Fruit fly (Drosophila melanogaster) whole organism, prepupa: ENCODE data around the gene ImpE1.

Source experiments
- CG11294 ChIP-seq: fragments of 200-800 bp; sonication (Bioruptor generic); IDR thresholded peaks from 2 replicates; pipeline ENCODE4 v1.3.6; 2022; ENCODE audit warnings: missing biosample characterization, missing genetic modification characterization
- CG15336 ChIP-seq: fragments of 200-800 bp; sonication (Bioruptor generic); IDR thresholded peaks from 2 replicates; pipeline ENCODE4 v1.3.6; 2022; ENCODE audit warnings: missing biosample characterization, missing genetic modification characterization
- CG1621 ChIP-seq: fragments of 200-800 bp; sonication (Bioruptor generic); optimal IDR thresholded peaks from 3 replicates; lab custom pipeline; 2018; ENCODE audit warnings: missing biosample characterization, mild to moderate bottlenecking, missing genetic modification characterization
- CG3032 ChIP-seq: fragments of 200-800 bp; optimal IDR thresholded peaks from 2 replicates; lab custom pipeline; 2019; ENCODE audit warnings: missing biosample characterization, mild to moderate bottlenecking, missing genetic modification characterization, moderate library complexity
- CG32006 ChIP-seq: fragments of 200-800 bp; sonication (Bioruptor generic); optimal IDR thresholded peaks from 3 replicates; lab custom pipeline; 2017; ENCODE audit warnings: missing biosample characterization, mild to moderate bottlenecking, missing genetic modification characterization
- CG34406 ChIP-seq: fragments of 200-800 bp; sonication (Bioruptor generic); optimal IDR thresholded peaks from 3 replicates; lab custom pipeline; 2016; ENCODE audit warnings: missing biosample characterization, missing genetic modification characterization
- CG3919 ChIP-seq: fragments of 200-800 bp; sonication (Bioruptor generic); optimal IDR thresholded peaks from 3 replicates; lab custom pipeline; 2016; ENCODE audit warnings: missing biosample characterization, missing genetic modification characterization
- CG6163 ChIP-seq: fragments of 200-800 bp; sonication (Bioruptor generic); IDR thresholded peaks from 3 replicates; pipeline ENCODE4 v1.3.6; 2022; ENCODE audit warnings: missing biosample characterization, missing genetic modification characterization
- CG6792 ChIP-seq: fragments of 200-800 bp; sonication (Bioruptor generic); optimal IDR thresholded peaks from 3 replicates; lab custom pipeline; 2016; ENCODE audit warnings: missing biosample characterization, missing genetic modification characterization
- CG6808 ChIP-seq: fragments of 200-800 bp; sonication (Bioruptor generic); optimal IDR thresholded peaks from 3 replicates; lab custom pipeline; 2017; ENCODE audit warnings: missing biosample characterization, missing genetic modification characterization, mild to moderate bottlenecking, moderate library complexity, missing genetic modification reagents
- CG6854 ChIP-seq: fragments of 200-800 bp; sonication (Bioruptor generic); optimal IDR thresholded peaks from 2 replicates; lab custom pipeline; 2017; ENCODE audit warnings: missing biosample characterization, mild to moderate bottlenecking, missing genetic modification characterization
- CG8119 ChIP-seq: fragments of 200-800 bp; sonication (Bioruptor generic); IDR thresholded peaks from 3 replicates; pipeline ENCODE4 v1.3.6; 2022; ENCODE audit warnings: missing biosample characterization, missing genetic modification characterization
- CG8319 ChIP-seq: fragments of 200-800 bp; sonication (Bioruptor generic); optimal IDR thresholded peaks from 3 replicates; lab custom pipeline; 2016; ENCODE audit warnings: missing biosample characterization, missing genetic modification characterization
- CG8632 ChIP-seq: fragments of 200-800 bp; sonication (Bioruptor generic); optimal IDR thresholded peaks from 3 replicates; lab custom pipeline; 2016; ENCODE audit warnings: missing biosample characterization, missing genetic modification characterization
- CG9139 ChIP-seq: fragments of 200-800 bp; sonication (Bioruptor generic); optimal IDR thresholded peaks from 3 replicates; lab custom pipeline; 2017; ENCODE audit warnings: missing biosample characterization, mild to moderate bottlenecking, missing genetic modification characterization
- Eip75B ChIP-seq: fragments of 200-800 bp; sonication (Bioruptor generic); optimal IDR thresholded peaks from 3 replicates; lab custom pipeline; 2016; ENCODE audit warnings: missing biosample characterization, missing genetic modification characterization
- Eip78C ChIP-seq: fragments of 200-800 bp; sonication (Bioruptor generic); peaks from one replicate; lab custom pipeline; 2016; ENCODE audit warnings: missing biosample characterization, missing genetic modification characterization
- Eip93F ChIP-seq: fragments of 200-800 bp; sonication (Bioruptor generic); optimal IDR thresholded peaks from 2 replicates; lab custom pipeline; 2016; ENCODE audit warnings: missing biosample characterization, mild to moderate bottlenecking, missing genetic modification characterization
- Ets21C ChIP-seq: fragments of 200-800 bp; sonication (Bioruptor generic); optimal IDR thresholded peaks from 3 replicates; lab custom pipeline; 2016; ENCODE audit warnings: missing biosample characterization, missing genetic modification characterization
- Ets96B ChIP-seq: fragments of 200-800 bp; optimal IDR thresholded peaks from 2 replicates; lab custom pipeline; 2019; ENCODE audit warnings: missing biosample characterization, mild to moderate bottlenecking, missing genetic modification characterization, moderate library complexity
- Hr38 ChIP-seq: sonication (Bioruptor generic); optimal IDR thresholded peaks from 2 replicates; lab custom pipeline; 2016; ENCODE audit warnings: missing biosample characterization, missing genetic modification characterization
- Lpt ChIP-seq: fragments of 200-800 bp; sonication (Bioruptor generic); optimal IDR thresholded peaks from 3 replicates; lab custom pipeline; 2016; ENCODE audit warnings: missing biosample characterization, missing genetic modification characterization
- Met ChIP-seq: fragments of 200-800 bp; sonication (Bioruptor generic); optimal IDR thresholded peaks from 3 replicates; lab custom pipeline; 2016; ENCODE audit warnings: missing biosample characterization, missing genetic modification characterization
- OdsH ChIP-seq: fragments of 200-800 bp; sonication (Bioruptor generic); optimal IDR thresholded peaks from 3 replicates; lab custom pipeline; 2016; ENCODE audit warnings: missing biosample characterization, missing genetic modification characterization
- Smox ChIP-seq: fragments of 200-800 bp; sonication (Bioruptor generic); optimal IDR thresholded peaks from 3 replicates; lab custom pipeline; 2016; ENCODE audit warnings: missing biosample characterization, missing genetic modification characterization
- Sox102F ChIP-seq: fragments of 200-800 bp; sonication (Bioruptor generic); optimal IDR thresholded peaks from 2 replicates; lab custom pipeline; 2016; ENCODE audit warnings: missing biosample characterization, mild to moderate bottlenecking, missing genetic modification characterization
- Sox14 ChIP-seq: fragments of 200-800 bp; sonication (Bioruptor generic); optimal IDR thresholded peaks from 3 replicates; lab custom pipeline; 2016; ENCODE audit warnings: missing biosample characterization, missing genetic modification characterization
- Sox15 ChIP-seq: fragments of 200-800 bp; sonication (Bioruptor generic); optimal IDR thresholded peaks from 3 replicates; lab custom pipeline; 2016; ENCODE audit warnings: missing biosample characterization, missing genetic modification characterization
- achi ChIP-seq: fragments of 200-800 bp; sonication (Bioruptor generic); optimal IDR thresholded peaks from 3 replicates; lab custom pipeline; 2016; ENCODE audit warnings: missing biosample characterization, missing genetic modification characterization
- acj6 ChIP-seq: fragments of 200-800 bp; sonication (Bioruptor generic); optimal IDR thresholded peaks from 3 replicates; lab custom pipeline; 2016; ENCODE audit warnings: missing biosample characterization, missing genetic modification characterization
- cyc ChIP-seq: fragments of 200-800 bp; sonication (Bioruptor generic); optimal IDR thresholded peaks from 3 replicates; lab custom pipeline; 2016; ENCODE audit warnings: missing biosample characterization, missing genetic modification characterization
- eg ChIP-seq: fragments of 200-800 bp; sonication (Bioruptor generic); IDR thresholded peaks from 3 replicates; pipeline ENCODE4 v1.3.6; 2022; ENCODE audit warnings: missing biosample characterization, missing genetic modification characterization
- esn ChIP-seq: fragments of 200-800 bp; sonication (Bioruptor generic); optimal IDR thresholded peaks from 2 replicates; lab custom pipeline; 2016; ENCODE audit warnings: missing biosample characterization, mild to moderate bottlenecking, missing genetic modification characterization, moderate library complexity
- fd59A ChIP-seq: fragments of 200-800 bp; sonication (Bioruptor generic); optimal IDR thresholded peaks from 2 replicates; lab custom pipeline; 2017; ENCODE audit warnings: missing biosample characterization, mild to moderate bottlenecking, missing genetic modification characterization, missing genetic modification reagents
- net ChIP-seq: fragments of 200-800 bp; sonication (Bioruptor generic); optimal IDR thresholded peaks from 3 replicates; lab custom pipeline; 2016; ENCODE audit warnings: missing biosample characterization, missing genetic modification characterization
- spab ChIP-seq: fragments of 200-800 bp; sonication (Bioruptor generic); optimal IDR thresholded peaks from 2 replicates; lab custom pipeline; 2017; ENCODE audit warnings: missing biosample characterization, mild to moderate bottlenecking, missing genetic modification characterization, missing genetic modification reagents
- ss ChIP-seq, 2 experiments: fragments of 200-800 bp; sonication (Bioruptor generic); optimal IDR thresholded peaks; 2 replicates in 1 of 2; 3 replicates in 1 of 2; lab custom pipeline; 2017 to 2018; ENCODE audit warnings: mild to moderate bottlenecking in 2 of 2, missing biosample characterization in 2 of 2, missing genetic modification characterization in 2 of 2, moderate library complexity in 1 of 2
- svp ChIP-seq: fragments of 200-800 bp; sonication (Bioruptor generic); peaks from one replicate; lab custom pipeline; 2016; ENCODE audit warnings: missing biosample characterization, missing genetic modification characterization
- topi ChIP-seq: fragments of 200-800 bp; sonication (Bioruptor generic); optimal IDR thresholded peaks from 3 replicates; lab custom pipeline; 2016; ENCODE audit warnings: missing biosample characterization, missing genetic modification characterization

Gene ImpE1

dm6 chr3L:8418984-8419383, 46.8 kb downstream of the ImpE1 start (continued):
- peak; percentile 49 for TF ChIP-seq CG34406 (GFP tag; lab: Kevin White, UChicago)
- peak; percentile 63 for TF ChIP-seq CG3032 (tag; lab: Kevin White, UChicago)
- TF ChIP-seq Ets96B (tag; lab: Kevin White, UChicago): peak; percentile 68
- peak; percentile 89 for TF ChIP-seq Eip78C
- TF ChIP-seq CG8119: peak; percentile 93
- TF ChIP-seq OdsH: peak; percentile 82
- no peak for TF ChIP-seq Eip93F
- peak; percentile 53 for TF ChIP-seq CG6792
- TF ChIP-seq CG8319 (GFP tag; lab: Kevin White, UChicago): peak; percentile 31
- TF ChIP-seq CG9139 (GFP tag; lab: Kevin White, UChicago): peak; percentile 36
- TF ChIP-seq topi: peak; percentile 54
- peak; percentile 57 for TF ChIP-seq spab (GFP tag; lab: Kevin White, UChicago)
- TF ChIP-seq cyc (GFP tag; lab: Kevin White, UChicago): peak; percentile 29
- peak; percentile 82 for TF ChIP-seq achi (GFP tag; lab: Kevin White, UChicago)
- TF ChIP-seq CG6854 (GFP tag; lab: Kevin White, UChicago): no peak
- no peak for TF ChIP-seq ss (GFP tag; optimal IDR thresholded peaks at IDR 0.05; lab: Kevin White, UChicago)
- peak; percentile 52 for TF ChIP-seq Hr38 (GFP tag; lab: Kevin White, UChicago)
- TF ChIP-seq CG1621 (tag; lab: Kevin White, UChicago): peak; percentile 61
- TF ChIP-seq Lpt: peak; percentile 88
- peak; percentile 84 for TF ChIP-seq CG11294 (GFP tag; lab: Robert Waterston, UW)
- peak; percentile 79 for TF ChIP-seq Eip75B (GFP tag; lab: Kevin White, UChicago)
- peak; percentile 92 for TF ChIP-seq CG32006 (GFP tag; lab: Kevin White, UChicago)
- peak; percentile 51 for TF ChIP-seq esn (GFP tag; lab: Kevin White, UChicago)
- TF ChIP-seq CG6163 (GFP tag; lab: Robert Waterston, UW): peak; percentile 94
- TF ChIP-seq Met (GFP tag; lab: Kevin White, UChicago): no peak
- TF ChIP-seq Sox15 (GFP tag; lab: Kevin White, UChicago): peak; percentile 28
- TF ChIP-seq Smox (GFP tag; lab: Kevin White, UChicago): no peak
- peak; percentile 55 for TF ChIP-seq fd59A (GFP tag; lab: Kevin White, UChicago)
- TF ChIP-seq acj6 (GFP tag; lab: Kevin White, UChicago): peak; percentile 73
- TF ChIP-seq CG15336 (GFP tag; lab: Robert Waterston, UW): peak; percentile 92

dm6 chr3L:8419622-8420176, 47.5 kb downstream of the ImpE1 start:
- TF ChIP-seq CG15336 (GFP tag; lab: Robert Waterston, UW) (0 out of 2 replicates have a peak, but pooled peaks have one; percentile 10), net (GFP tag; lab: Kevin White, UChicago) (no peak), Sox102F (GFP tag; lab: Kevin White, UChicago) (no peak), eg (GFP tag; lab: Robert Waterston, UW) (peak; percentile 23; the same call in 1 of the 3 replicates), CG6808 (GFP tag; lab: Kevin White, UChicago) (no peak), CG32006 (GFP tag; lab: Kevin White, UChicago) (no peak), ss (GFP tag; optimal IDR thresholded peaks at IDR 0.05; lab: Kevin White, UChicago) (peak in 1 of 2 experiments; percentile 16), Eip75B (GFP tag; lab: Kevin White, UChicago) (no peak), CG6792 (no peak), Sox14 (GFP tag; lab: Kevin White, UChicago) (no peak), Ets21C (GFP tag; lab: Kevin White, UChicago) (no peak), CG3919 (no peak)

- TF ChIP-seq eg (GFP tag; lab: Robert Waterston, UW) (no peak), CG8632 (GFP tag; lab: Kevin White, UChicago) (no peak), svp (GFP tag; lab: Kevin White, UChicago) (peak; percentile 88), Sox15 (GFP tag; lab: Kevin White, UChicago) (no peak)
Measured at dm6 chr3L:8421361-8421760, 49.2 kb downstream of the ImpE1 start.
